Fruit fly (Drosophila melanogaster): ENCODE results near the gene CG18787.

The CG18787 gene

DNA sequence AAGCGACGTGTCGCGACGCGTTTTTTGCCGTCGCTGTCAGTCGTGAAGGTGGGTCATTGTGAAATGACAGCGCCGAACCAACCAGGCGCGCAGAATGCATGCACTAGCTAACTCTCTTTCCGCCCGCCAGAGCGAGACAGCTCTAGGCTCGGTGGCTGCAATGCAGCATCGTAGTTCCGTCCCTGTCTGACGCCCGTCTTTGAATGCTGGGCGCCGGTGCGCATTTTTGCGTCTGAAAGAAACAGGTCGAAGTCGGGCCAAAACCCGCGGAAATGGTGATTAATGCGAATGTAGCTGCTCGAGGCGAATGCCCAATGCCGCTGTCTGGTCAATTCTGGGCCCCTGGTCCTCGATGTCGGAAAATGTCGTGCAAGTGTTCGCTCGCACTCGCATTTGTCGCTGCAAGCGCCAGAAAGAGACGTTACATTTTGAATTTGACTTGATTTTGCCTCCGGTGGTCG is 8.2 kb upstream of the CG18787 start (continued):
- TF ChIP-seq CG4360 (GFP tag; IDR thresholded peaks at IDR 0.05): no peak
- TF ChIP-seq cwo (GFP tag; optimal IDR thresholded peaks at IDR 0.05): peak; percentile 94
- peak; percentile 2 for TF ChIP-seq tin (GFP tag; optimal IDR thresholded peaks at IDR 0.05)
- TF ChIP-seq CG11504 (tag; optimal IDR thresholded peaks at IDR 0.05): peak; percentile 84
- no peak for TF ChIP-seq Sin3A (optimal IDR thresholded peaks at IDR 0.05)
- TF ChIP-seq Spps (tag; optimal IDR thresholded peaks at IDR 0.05): no peak
- TF ChIP-seq CG1792 (GFP tag; optimal IDR thresholded peaks at IDR 0.05): no peak
- TF ChIP-seq CG1024 (GFP tag; IDR thresholded peaks at IDR 0.05): no peak
- TF ChIP-seq chn (GFP tag; optimal IDR thresholded peaks at IDR 0.05): peak; percentile 92
- peak; percentile 94 for TF ChIP-seq CG8478 (optimal IDR thresholded peaks at IDR 0.05)
- TF ChIP-seq CG7963 (GFP tag; IDR thresholded peaks at IDR 0.05; ENCODE audit: partially characterized antibody): no peak
- no peak for TF ChIP-seq Fer2 (tag; optimal IDR thresholded peaks at IDR 0.05)
- TF ChIP-seq Eip74EF (GFP tag; optimal IDR thresholded peaks at IDR 0.05): peak in 1 of 2 experiments; percentile 89
- no peak for TF ChIP-seq seq (GFP tag; IDR thresholded peaks at IDR 0.05)
- TF ChIP-seq ci (GFP tag; IDR thresholded peaks at IDR 0.05): no peak
- TF ChIP-seq CG5180 (GFP tag; optimal IDR thresholded peaks at IDR 0.05): peak; percentile 94
- peak; percentile 85 for TF ChIP-seq CG10431 (GFP tag; optimal IDR thresholded peaks at IDR 0.05)
- TF ChIP-seq CG7786 (GFP tag; optimal IDR thresholded peaks at IDR 0.05): no peak
- TF ChIP-seq z (GFP tag; IDR thresholded peaks at IDR 0.05): no peak
- TF ChIP-seq peb (GFP tag; IDR thresholded peaks at IDR 0.05): no peak
- TF ChIP-seq crp (GFP tag; optimal IDR thresholded peaks at IDR 0.05): no peak
- TF ChIP-seq CG9932 (GFP tag; IDR thresholded peaks at IDR 0.05): no peak
- TF ChIP-seq CG8089 (GFP tag; optimal IDR thresholded peaks at IDR 0.05): peak; percentile 66
- TF ChIP-seq CG4617 (GFP tag; optimal IDR thresholded peaks at IDR 0.05; ENCODE audit: borderline replicate concordance): no peak
- no peak for TF ChIP-seq CG2120 (GFP tag; optimal IDR thresholded peaks at IDR 0.05)
- TF ChIP-seq pho (GFP tag; optimal IDR thresholded peaks at IDR 0.05): peak; percentile 28
- peak; percentile 19 for TF ChIP-seq gsb-n (tag; optimal IDR thresholded peaks at IDR 0.05)
- no peak for TF ChIP-seq CG11695 (GFP tag; IDR thresholded peaks at IDR 0.05)
- no peak for TF ChIP-seq CG9609 (GFP tag; optimal IDR thresholded peaks at IDR 0.05)
- TF ChIP-seq wdn (GFP tag; IDR thresholded peaks at IDR 0.05): no peak
- TF ChIP-seq Ssrp (tag; optimal IDR thresholded peaks at IDR 0.05): no peak
- no peak for TF ChIP-seq scrt (GFP tag; optimal IDR thresholded peaks at IDR 0.05)
- no peak for TF ChIP-seq sna (GFP tag; IDR thresholded peaks at IDR 0.05; ENCODE audit: partially characterized antibody)
- TF ChIP-seq CG11085 (GFP tag; IDR thresholded peaks at IDR 0.05): no peak
- no peak for TF ChIP-seq tup (GFP tag; optimal IDR thresholded peaks at IDR 0.05)
- no peak for TF ChIP-seq hbn (GFP tag; IDR thresholded peaks at IDR 0.05; ENCODE audit: partially characterized antibody)
- TF ChIP-seq bsh (GFP tag; optimal IDR thresholded peaks at IDR 0.05): peak; percentile 38 to 75
- no peak for TF ChIP-seq org-1 (GFP tag; optimal IDR thresholded peaks at IDR 0.05)
- TF ChIP-seq CG8388 (GFP tag; optimal IDR thresholded peaks at IDR 0.05): peak; percentile 59
- no peak for TF ChIP-seq lov (optimal IDR thresholded peaks at IDR 0.05)
- TF ChIP-seq lov (GFP tag; IDR thresholded peaks at IDR 0.05): no peak
- TF ChIP-seq sug (tag; optimal IDR thresholded peaks at IDR 0.05): peak; percentile 93
- TF ChIP-seq CG14860 (GFP tag; IDR thresholded peaks at IDR 0.05; ENCODE audit: partially characterized antibody): no peak
- no peak for TF ChIP-seq Dll (GFP tag; IDR thresholded peaks at IDR 0.05; ENCODE audit: partially characterized antibody)
- peak; percentile 99 for TF ChIP-seq CG1832 (GFP tag; optimal IDR thresholded peaks at IDR 0.05)
- TF ChIP-seq CG8290 (GFP tag; optimal IDR thresholded peaks at IDR 0.05): peak; percentile 53
- peak; percentile 90 to 93 for TF ChIP-seq CG8290 (tag; optimal IDR thresholded peaks at IDR 0.05)
- no peak for TF ChIP-seq Doc2 (GFP tag; IDR thresholded peaks at IDR 0.05)
- no peak for TF ChIP-seq eve (GFP tag; optimal IDR thresholded peaks at IDR 0.05)
- no peak for TF ChIP-seq CG4820 (GFP tag; optimal IDR thresholded peaks at IDR 0.05)
- peak; percentile 42 for TF ChIP-seq CG17359 (tag; optimal IDR thresholded peaks at IDR 0.05)
- TF ChIP-seq CG14014 (GFP tag; IDR thresholded peaks at IDR 0.05): no peak

Data from whole organism, embryonic.